Worm (Caenorhabditis elegans) whole organism, L1 larva: Measurements from ENCODE around the gene C15C8.7.

Source experiments
- aly-2 ChIP-seq: fragments of 150-350 bp; optimal IDR thresholded peaks from 2 replicates; lab custom pipeline; 2014; ENCODE audit warnings: missing biosample characterization, missing genetic modification characterization
- ceh-90 ChIP-seq: sonication (generic microtip); optimal IDR thresholded peaks from 2 replicates; lab custom pipeline; 2016; ENCODE audit warnings: missing genetic modification characterization, missing compliant biosample characterization
- lin-35 ChIP-seq, 2 experiments: fragments of 150-350 bp; optimal IDR thresholded peaks; 2 replicates each; lab custom pipeline; 2014; ENCODE audit warnings: missing biosample characterization in 2 of 2, missing genetic modification characterization in 2 of 2, missing genetic modification reagents in 2 of 2
- lir-3 ChIP-seq: sonication (generic microtip); optimal IDR thresholded peaks from 2 replicates; lab custom pipeline; 2016; ENCODE audit warnings: mild to moderate bottlenecking, missing genetic modification characterization, moderate library complexity, missing compliant biosample characterization; ENCODE audit not compliant: poor library complexity
- mdl-1 ChIP-seq, 2 experiments: fragments of 150-350 bp; optimal IDR thresholded peaks; 2 replicates each; lab custom pipeline; 2014 to 2017; ENCODE audit warnings: missing biosample characterization in 2 of 2, missing genetic modification characterization in 2 of 2, inconsistent platforms in 1 of 2
- mep-1 ChIP-seq: fragments of 150-350 bp; optimal IDR thresholded peaks from 2 replicates; lab custom pipeline; 2014; ENCODE audit warnings: missing biosample characterization, missing genetic modification characterization
- nhr-12 ChIP-seq: sonication (generic microtip); optimal IDR thresholded peaks from 2 replicates; lab custom pipeline; 2017; ENCODE audit warnings: missing biosample characterization, missing genetic modification characterization
- nhr-77 ChIP-seq: fragments of 150-350 bp; optimal IDR thresholded peaks from 2 replicates; lab custom pipeline; 2014; ENCODE audit warnings: missing biosample characterization, missing genetic modification characterization
- pag-3 ChIP-seq: sonication (generic microtip); optimal IDR thresholded peaks from 2 replicates; lab custom pipeline; 2017; ENCODE audit warnings: missing genetic modification characterization, mild to moderate bottlenecking, missing compliant biosample characterization, antibody characterized with exemption, borderline replicate concordance; ENCODE audit not compliant: insufficient read depth
- zip-4 ChIP-seq: fragments of 200-800 bp; sonication (Bioruptor generic); optimal IDR thresholded peaks from 2 replicates; lab custom pipeline; 2018; ENCODE audit warnings: mild to moderate bottlenecking, missing genetic modification characterization, moderate library complexity, missing compliant biosample characterization

DNA sequence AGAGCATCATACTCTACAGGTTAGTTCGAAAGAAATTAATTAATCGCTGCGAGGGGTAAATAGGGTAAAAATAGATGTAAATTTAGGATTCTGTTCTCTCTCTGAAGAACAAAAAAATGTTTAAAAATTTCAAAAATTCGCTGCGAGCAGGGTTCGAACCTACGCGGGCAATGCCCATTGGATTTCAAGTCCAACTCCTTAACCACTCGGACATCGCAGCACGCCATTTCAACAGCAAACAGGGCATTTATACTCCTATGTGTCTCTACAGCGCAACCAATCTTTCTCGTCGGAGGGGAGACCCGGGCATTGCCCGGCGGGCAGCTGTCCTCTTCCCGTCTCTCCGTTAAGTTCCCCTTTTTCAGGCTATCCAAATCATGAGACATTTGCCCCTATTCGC lies 35.4 kb upstream of the C15C8.7 start:
- TF ChIP-seq nhr-12 (tag; lab: Kevin White, UChicago) (no peak), zip-4 (GFP tag; lab: Kevin White, UChicago) (no peak), nhr-77 (peak; percentile 21), pag-3 (tag; lab: Kevin White, UChicago) (no peak), lir-3 (tag; lab: Kevin White, UChicago) (peak; percentile 9), mdl-1 (tag; optimal IDR thresholded peaks at IDR 0.05; lab: Kevin White, UChicago) (peak in 1 of 2 experiments; percentile 45), mep-1 (tag; lab: Kevin White, UChicago) (no peak), lin-35 (GFP tag; optimal IDR thresholded peaks at IDR 0.05; lab: Kevin White, UChicago) (peak; percentile 20 to 66), ceh-90 (tag; lab: Kevin White, UChicago) (no peak), aly-2 (tag; lab: Kevin White, UChicago) (peak; percentile 37)
